Fruit fly (Drosophila melanogaster) Kc167 (cell line): ENCODE results near the gene CG3679.

Experiments used
- Myc ChIP-seq: fragments of >200 bp; optimal IDR thresholded peaks from 2 replicates; lab custom pipeline; 2017; ENCODE audit warnings: missing external identifiers
- Sin3A ChIP-seq: fragments of >200 bp; optimal IDR thresholded peaks from 2 replicates; lab custom pipeline; 2018; ENCODE audit warnings: missing external identifiers
- h ChIP-seq: fragments of >200 bp; optimal IDR thresholded peaks from 3 replicates; lab custom pipeline; 2018; ENCODE audit warnings: missing external identifiers
- insv ChIP-seq: fragments of >200 bp; optimal IDR thresholded peaks from 3 replicates; lab custom pipeline; 2018; ENCODE audit warnings: missing external identifiers
- psq ChIP-seq: fragments of >200 bp; optimal IDR thresholded peaks from 2 replicates; lab custom pipeline; 2017; ENCODE audit warnings: missing external identifiers
- ttk ChIP-seq: sonication (Bioruptor generic); optimal IDR thresholded peaks from 2 replicates; lab custom pipeline; 2017; ENCODE audit warnings: missing external identifiers

Gene CG3679

dm6 chrX:16303636-16304035, at the start of gene CG3679:
Gene CG3679, plus strand, starts transcription at chrX:16303870.
- TF ChIP-seq Myc (lab: Kevin White, UChicago) (no peak), insv (lab: Kevin White, UChicago) (no peak), h (lab: Kevin White, UChicago) (no peak), ttk (lab: Kevin White, UChicago) (no peak), psq (no peak), Sin3A (lab: Kevin White, UChicago) (no peak)

dm6 chrX:16263415-16263814, 40.3 kb upstream of the CG3679 start:
- TF ChIP-seq Myc (lab: Kevin White, UChicago) (no peak), psq (no peak), h (lab: Kevin White, UChicago) (no peak), insv (lab: Kevin White, UChicago) (no peak), ttk (lab: Kevin White, UChicago) (no peak)

dm6 chrX:16266437-16266836, 37.2 kb upstream of the CG3679 start, which contains the start of gene CG12507:
Gene CG12507, minus strand, starts transcription at chrX:16266537.
- TF ChIP-seq h (lab: Kevin White, UChicago): no peak
- TF ChIP-seq insv (lab: Kevin White, UChicago): no peak
- no peak for TF ChIP-seq Myc (lab: Kevin White, UChicago)
- TF ChIP-seq psq: no peak
- no peak for TF ChIP-seq ttk (lab: Kevin White, UChicago)
- TF ChIP-seq Sin3A (lab: Kevin White, UChicago): no peak

- TF ChIP-seq ttk (lab: Kevin White, UChicago) (no peak), h (lab: Kevin White, UChicago) (no peak), Sin3A (lab: Kevin White, UChicago) (no peak), psq (no peak), Myc (lab: Kevin White, UChicago) (no peak), insv (lab: Kevin White, UChicago) (no peak)
Observed at dm6 chrX:16270795-16271194, 32.9 kb upstream of the CG3679 start, which contains the start of gene Mfe2. Gene Mfe2, plus strand, starts transcription at chrX:16270951.

dm6 chrX:16275168-16275853, 28.4 kb upstream of the CG3679 start:
- TF ChIP-seq Myc (lab: Kevin White, UChicago) (no peak), Sin3A (lab: Kevin White, UChicago) (no peak), ttk (lab: Kevin White, UChicago) (no peak), insv (lab: Kevin White, UChicago) (no peak), psq (no peak), h (lab: Kevin White, UChicago) (no peak)

dm6 chrX:16275854-16276338, 27.8 kb upstream of the CG3679 start, which contains the start of the genes kat80 and Prosalpha4:
Gene kat80, minus strand, starts transcription at chrX:16276180.
Gene Prosalpha4, plus strand, starts transcription at chrX:16276270.
- no peak for TF ChIP-seq Myc (lab: Kevin White, UChicago)
- TF ChIP-seq h (lab: Kevin White, UChicago): no peak
- TF ChIP-seq ttk (lab: Kevin White, UChicago): no peak
- no peak for TF ChIP-seq psq
- no peak for TF ChIP-seq Sin3A (lab: Kevin White, UChicago)
- TF ChIP-seq insv (lab: Kevin White, UChicago): no peak

- TF ChIP-seq ttk (lab: Kevin White, UChicago) (no peak), psq (no peak), Myc (lab: Kevin White, UChicago) (no peak), insv (lab: Kevin White, UChicago) (no peak), Sin3A (lab: Kevin White, UChicago) (no peak), h (lab: Kevin White, UChicago) (no peak)
Observed at dm6 chrX:16277878-16278506, 25.7 kb upstream of the CG3679 start, which contains the start of gene eas. Gene eas, plus strand, starts transcription at chrX:16278328.

dm6 chrX:16278783-16279182, 24.9 kb upstream of the CG3679 start:
- TF ChIP-seq h (lab: Kevin White, UChicago) (no peak), Myc (lab: Kevin White, UChicago) (no peak), Sin3A (lab: Kevin White, UChicago) (no peak), insv (lab: Kevin White, UChicago) (no peak), ttk (lab: Kevin White, UChicago) (no peak), psq (no peak)

dm6 chrX:16279340-16279941, 24.2 kb upstream of the CG3679 start:
- TF ChIP-seq insv (lab: Kevin White, UChicago): no peak
- no peak for TF ChIP-seq Sin3A (lab: Kevin White, UChicago)
- no peak for TF ChIP-seq Myc (lab: Kevin White, UChicago)
- TF ChIP-seq psq: no peak
- TF ChIP-seq ttk (lab: Kevin White, UChicago): no peak
- no peak for TF ChIP-seq h (lab: Kevin White, UChicago)

dm6 chrX:16281305-16281704, 22.4 kb upstream of the CG3679 start:
- TF ChIP-seq psq: no peak
- no peak for TF ChIP-seq insv (lab: Kevin White, UChicago)
- TF ChIP-seq h (lab: Kevin White, UChicago): no peak
- TF ChIP-seq ttk (lab: Kevin White, UChicago): no peak
- no peak for TF ChIP-seq Myc (lab: Kevin White, UChicago)
- TF ChIP-seq Sin3A (lab: Kevin White, UChicago): no peak
